Worm (Caenorhabditis elegans): Measurements from ENCODE around the gene T08G3.11.

ce11 chrV:16505828-16506227 lies 26.7 kb upstream of the T08G3.11 start, which contains the start of gene nhr-54:
- TF ChIP-seq T22C8.4 (GFP tag; IDR thresholded peaks at IDR 0.05) (no peak), cog-1 (tag; optimal IDR thresholded peaks at IDR 0.05) (no peak), med-1 (GFP tag; optimal IDR thresholded peaks at IDR 0.05; ENCODE audit: insufficient read depth) (no peak)

Data from whole organism, midembryonic.